Worm (Caenorhabditis elegans): Measurements from ENCODE around the gene ZK1251.3.

ZK1251.3 gene

DNA sequence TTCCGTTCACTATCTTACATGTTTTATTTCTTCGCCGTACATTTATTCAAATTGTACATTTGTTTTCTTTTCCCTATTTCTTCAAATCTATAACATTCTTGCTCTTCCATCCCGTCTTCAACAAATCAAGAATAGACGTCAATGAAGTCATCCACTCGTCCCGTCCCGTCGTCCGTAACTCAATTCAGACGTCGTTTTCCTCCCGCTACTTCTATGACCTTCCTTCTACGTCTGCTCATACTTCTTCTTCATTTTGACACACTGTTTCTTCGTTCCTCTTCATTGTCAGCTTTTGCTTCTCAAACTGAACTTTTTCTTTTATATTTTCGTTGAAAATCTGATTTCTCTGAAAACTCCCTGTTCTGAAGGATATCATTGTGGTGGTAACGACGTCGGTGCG is 23.5 kb upstream of the ZK1251.3 start:
- TF ChIP-seq fkh-10 (GFP tag; optimal IDR thresholded peaks at IDR 0.05) (peak; percentile 73), ctbp-1 (GFP tag; IDR thresholded peaks at IDR 0.05) (peak; percentile 9; the same call in 1 of the 2 replicates), nhr-111 (GFP tag; optimal IDR thresholded peaks at IDR 0.05) (no peak), nhr-76 (tag; optimal IDR thresholded peaks at IDR 0.05) (no peak), ces-1 (GFP tag; optimal IDR thresholded peaks at IDR 0.05) (no peak), aha-1 (tag) (peak; percentile 5), unc-62 (GFP tag; optimal IDR thresholded peaks at IDR 0.05 in 1 of 2) (peak in 1 of 2 experiments; percentile 20), unc-62 (tag; optimal IDR thresholded peaks at IDR 0.05) (no peak)

DNA sequence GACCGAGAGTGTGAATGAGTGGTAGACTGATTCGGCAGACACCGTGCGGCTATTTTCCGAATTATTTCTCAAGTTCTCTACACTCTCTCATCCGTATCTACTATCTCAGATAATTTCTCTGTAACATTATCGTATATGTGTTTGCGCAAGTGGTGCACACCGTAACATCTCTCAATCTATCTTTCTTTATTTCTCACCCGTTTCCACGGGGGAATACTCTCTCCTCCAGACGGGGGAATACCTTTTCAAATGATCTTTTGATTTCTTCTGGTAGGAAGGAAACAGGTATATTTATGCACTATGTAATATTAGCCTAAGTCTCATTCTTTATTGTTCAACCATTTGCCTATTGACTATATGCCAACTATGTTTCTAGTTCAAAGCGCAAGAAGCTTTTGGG is 16.4 kb upstream of the ZK1251.3 start:
- no peak for TF ChIP-seq mxl-2 (GFP tag; conservative IDR thresholded peaks at IDR 0.05)
- TF ChIP-seq ceh-44 (GFP tag; IDR thresholded peaks at IDR 0.05), result no peak
- no peak for TF ChIP-seq hlh-30 (tag; optimal IDR thresholded peaks at IDR 0.05; ENCODE audit: insufficient read depth)
- peak; percentile 81 for TF ChIP-seq aha-1 (tag)
- peak; percentile 28 for TF ChIP-seq nhr-10 (tag; optimal IDR thresholded peaks at IDR 0.05)
- TF ChIP-seq zfp-2 (tag; optimal IDR thresholded peaks at IDR 0.05), result no peak
- no peak for TF ChIP-seq ama-1 (optimal IDR thresholded peaks at IDR 0.05)

DNA sequence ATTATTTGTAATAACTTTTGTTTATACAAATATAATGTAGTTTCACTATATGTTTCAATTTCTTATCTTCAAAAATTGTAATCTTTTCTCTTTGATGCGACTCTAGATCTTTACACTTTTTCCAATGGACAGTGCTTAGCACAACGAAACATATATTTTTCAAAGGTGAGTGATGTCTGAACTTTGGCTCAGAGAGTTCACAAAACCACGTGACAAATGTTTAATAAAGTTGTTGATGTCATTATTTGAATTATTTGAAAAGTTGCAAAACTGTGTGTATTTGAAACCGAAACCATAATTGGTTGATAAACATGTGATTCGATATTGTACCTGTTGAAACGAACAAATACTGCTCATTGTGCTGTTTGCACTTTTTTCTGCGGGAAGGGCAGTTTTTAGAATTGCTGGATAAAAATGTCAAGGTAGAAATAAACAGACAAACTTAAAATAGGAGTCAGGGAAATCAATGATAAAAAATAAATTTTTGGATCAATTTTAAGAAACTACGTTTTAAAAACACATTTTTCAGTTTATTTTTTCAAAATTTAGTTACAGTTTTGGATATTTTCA is 15.3 kb upstream of the ZK1251.3 start:
- TF ChIP-seq ceh-28 (tag; optimal IDR thresholded peaks at IDR 0.05) (no peak), daf-16 (GFP tag; optimal IDR thresholded peaks at IDR 0.05) (no peak), daf-16 (tag; optimal IDR thresholded peaks at IDR 0.05) (peak; percentile 94), cey-2 (tag; optimal IDR thresholded peaks at IDR 0.05; ENCODE audit: borderline replicate concordance, insufficient read depth) (no peak), zip-11 (GFP tag; IDR thresholded peaks at IDR 0.05) (no peak), mdl-1 (tag; optimal IDR thresholded peaks at IDR 0.05) (peak in 1 of 2 experiments; percentile 38), Y48G9A.11 (GFP tag; IDR thresholded peaks at IDR 0.05) (no peak), dve-1 (tag; optimal IDR thresholded peaks at IDR 0.05; ENCODE audit: insufficient read depth) (peak; percentile 83), daf-12 (tag; optimal IDR thresholded peaks at IDR 0.05) (no peak), ceh-20 (GFP tag; IDR thresholded peaks at IDR 0.05) (no peak), nhr-28 (tag; optimal IDR thresholded peaks at IDR 0.05) (peak; percentile 61), hlh-11 (tag; optimal IDR thresholded peaks at IDR 0.05) (peak; percentile 61), nhr-77 (tag; optimal IDR thresholded peaks at IDR 0.05) (peak; percentile 13), hlh-30 (tag; optimal IDR thresholded peaks at IDR 0.05; ENCODE audit: insufficient read depth) (peak; percentile 65), daf-19 (GFP tag; conservative IDR thresholded peaks at IDR 0.05) (no peak), mep-1 (tag; optimal IDR thresholded peaks at IDR 0.05) (peak; percentile 19), fkh-10 (GFP tag; optimal IDR thresholded peaks at IDR 0.05) (no peak), dmd-6 (GFP tag; IDR thresholded peaks at IDR 0.05) (peak; percentile 57), nhr-25 (tag; optimal IDR thresholded peaks at IDR 0.05; ENCODE audit: borderline replicate concordance, insufficient read depth) (no peak), lsy-2 (tag; optimal IDR thresholded peaks at IDR 0.05) (peak in 1 of 2 experiments; percentile 20), unc-62 (GFP tag; optimal IDR thresholded peaks at IDR 0.05 in 1 of 2) (peak in 1 of 2 experiments; percentile 83), unc-62 (tag; optimal IDR thresholded peaks at IDR 0.05) (no peak)

DNA sequence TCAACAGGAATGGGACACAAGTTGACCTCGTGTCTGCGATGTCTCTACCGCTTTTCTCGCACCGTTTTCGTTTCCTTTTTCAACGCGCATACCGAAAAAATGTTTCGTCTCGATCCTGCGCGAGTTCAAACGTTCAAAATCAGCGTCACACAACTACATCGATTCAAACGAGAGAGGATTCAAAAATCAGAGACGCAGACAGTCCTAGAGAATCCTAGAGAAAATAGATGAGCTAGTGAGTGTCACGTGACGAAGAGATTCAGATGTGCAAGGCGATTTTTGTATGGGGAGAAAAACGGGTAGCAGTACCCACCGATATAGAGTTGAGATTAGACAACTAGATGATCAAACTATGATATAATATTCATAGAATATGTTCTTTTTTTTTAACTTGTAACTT is 13.5 kb upstream of the ZK1251.3 start:
- TF ChIP-seq lsy-2 (tag; optimal IDR thresholded peaks at IDR 0.05) (peak in 1 of 2 experiments; percentile 48), dmd-6 (GFP tag; IDR thresholded peaks at IDR 0.05) (peak; percentile 56), R02D3.7 (tag; optimal IDR thresholded peaks at IDR 0.05) (no peak), mxl-3 (GFP tag; optimal IDR thresholded peaks at IDR 0.05) (peak; percentile 67), nhr-237 (tag; optimal IDR thresholded peaks at IDR 0.05) (no peak), mdl-1 (tag; optimal IDR thresholded peaks at IDR 0.05) (peak; percentile 24 to 80), Y48G9A.11 (GFP tag; IDR thresholded peaks at IDR 0.05) (no peak), hlh-11 (tag; optimal IDR thresholded peaks at IDR 0.05) (peak; percentile 81), hmg-1.1 (GFP tag; IDR thresholded peaks at IDR 0.05) (peak; percentile 43; the same call in 1 of the 2 replicates), ztf-7 (tag; optimal IDR thresholded peaks at IDR 0.05) (no peak), nhr-28 (tag; optimal IDR thresholded peaks at IDR 0.05) (peak; percentile 81), dve-1 (tag; optimal IDR thresholded peaks at IDR 0.05; ENCODE audit: insufficient read depth) (peak; percentile 37), zfp-2 (tag; optimal IDR thresholded peaks at IDR 0.05) (no peak), hlh-30 (tag; optimal IDR thresholded peaks at IDR 0.05; ENCODE audit: insufficient read depth) (peak; percentile 77), saeg-2 (GFP tag; IDR thresholded peaks at IDR 0.05) (0 out of 2 replicates have a peak, but pooled peaks have one; percentile 42), unc-62 (GFP tag; optimal IDR thresholded peaks at IDR 0.05 in 1 of 2) (peak in 1 of 2 experiments; percentile 87), unc-62 (tag; optimal IDR thresholded peaks at IDR 0.05) (no peak), daf-12 (tag; optimal IDR thresholded peaks at IDR 0.05) (no peak), mep-1 (tag; optimal IDR thresholded peaks at IDR 0.05) (peak; percentile 5)

Measured in whole organism, L4 larva.